Worm (Caenorhabditis elegans) whole organism, late embryonic: ENCODE measurements around the gene R08D7.4.
A peak's percentile ranks its signal among the peaks of the same experiment; 100 is the strongest.

Experiments
- C38D4.7 ChIP-seq: fragments of 200-800 bp; sonication (Bioruptor generic); optimal IDR thresholded peaks from 2 replicates; lab custom pipeline; 2018; ENCODE audit warnings: mild to moderate bottlenecking, missing genetic modification characterization, moderate library complexity, missing compliant biosample characterization
- F13H6.1 ChIP-seq: sonication (generic microtip); optimal IDR thresholded peaks from 2 replicates; lab custom pipeline; 2016; ENCODE audit warnings: missing genetic modification characterization, missing compliant biosample characterization
- K02D7.2 ChIP-seq: sonication (generic microtip); optimal IDR thresholded peaks from 2 replicates; lab custom pipeline; 2017; ENCODE audit warnings: mild to moderate bottlenecking, missing genetic modification characterization, missing compliant biosample characterization
- Y22D7AL.16 ChIP-seq: sonication (generic microtip); optimal IDR thresholded peaks from 2 replicates; lab custom pipeline; 2016; ENCODE audit warnings: missing genetic modification characterization, missing compliant biosample characterization
- ceh-18 ChIP-seq: sonication (generic microtip); optimal IDR thresholded peaks from 2 replicates; lab custom pipeline; 2016; ENCODE audit warnings: missing genetic modification characterization, missing compliant biosample characterization
- ceh-19 ChIP-seq: fragments of 200-800 bp; sonication (Bioruptor generic); optimal IDR thresholded peaks from 2 replicates; lab custom pipeline; 2018; ENCODE audit warnings: mild to moderate bottlenecking, missing genetic modification characterization, missing compliant biosample characterization
- ceh-2 ChIP-seq: sonication (generic microtip); optimal IDR thresholded peaks from 2 replicates; lab custom pipeline; 2016; ENCODE audit warnings: missing genotype, missing genetic modification characterization, missing compliant biosample characterization
- ceh-22 ChIP-seq: sonication (generic microtip); optimal IDR thresholded peaks from 2 replicates; lab custom pipeline; 2017; ENCODE audit warnings: missing biosample characterization, missing genetic modification characterization
- ceh-24 ChIP-seq: sonication (generic microtip); optimal IDR thresholded peaks from 2 replicates; lab custom pipeline; 2016; ENCODE audit warnings: mild to moderate bottlenecking, missing genetic modification characterization, missing compliant biosample characterization
- ceh-30 ChIP-seq: fragments of 150-350 bp; optimal IDR thresholded peaks from 2 replicates; lab custom pipeline; 2014; ENCODE audit warnings: missing biosample characterization, missing genetic modification characterization
- ceh-31 ChIP-seq: sonication (generic microtip); optimal IDR thresholded peaks from 2 replicates; lab custom pipeline; 2016; ENCODE audit warnings: missing genetic modification characterization, missing compliant biosample characterization
- ceh-34 ChIP-seq: sonication (generic microtip); optimal IDR thresholded peaks from 2 replicates; lab custom pipeline; 2016; ENCODE audit warnings: mild to moderate bottlenecking, missing genetic modification characterization, missing compliant biosample characterization
- ceh-48 ChIP-seq: sonication (generic microtip); optimal IDR thresholded peaks from 2 replicates; lab custom pipeline; 2016; ENCODE audit warnings: missing genetic modification characterization, inconsistent platforms, missing compliant biosample characterization
- ceh-6 ChIP-seq: fragments of 200-800 bp; sonication (Bioruptor generic); optimal IDR thresholded peaks from 2 replicates; lab custom pipeline; 2018; ENCODE audit warnings: mild to moderate bottlenecking, missing genetic modification characterization, missing compliant biosample characterization
- ceh-9 ChIP-seq: sonication (generic microtip); optimal IDR thresholded peaks from 2 replicates; lab custom pipeline; 2016; ENCODE audit warnings: mild to moderate bottlenecking, missing genetic modification characterization, inconsistent platforms, missing compliant biosample characterization
- che-1 ChIP-seq: sonication (generic microtip); optimal IDR thresholded peaks from 2 replicates; lab custom pipeline; 2016; ENCODE audit warnings: mild to moderate bottlenecking, missing genetic modification characterization, missing compliant biosample characterization
- dve-1 ChIP-seq: sonication (generic microtip); optimal IDR thresholded peaks from 2 replicates; lab custom pipeline; 2017; ENCODE audit warnings: antibody characterized with exemption, mild to moderate bottlenecking, missing genetic modification characterization, missing compliant biosample characterization
- elt-2 ChIP-seq: sonication (generic microtip); optimal IDR thresholded peaks from 2 replicates; lab custom pipeline; 2016; ENCODE audit warnings: missing genetic modification reagents, missing genetic modification characterization, missing compliant biosample characterization
- ets-4 ChIP-seq: sonication (generic microtip); optimal IDR thresholded peaks from 2 replicates; lab custom pipeline; 2016; ENCODE audit warnings: missing genetic modification characterization, missing compliant biosample characterization
- fkh-10 ChIP-seq: fragments of 150-350 bp; optimal IDR thresholded peaks from 2 replicates; lab custom pipeline; 2014; ENCODE audit warnings: missing biosample characterization, missing genetic modification reagents, missing genetic modification characterization
- gmeb-2 ChIP-seq: sonication (generic microtip); optimal IDR thresholded peaks from 2 replicates; lab custom pipeline; 2016; ENCODE audit warnings: missing genetic modification characterization, inconsistent platforms, missing compliant biosample characterization
- hlh-15 ChIP-seq: sonication (generic microtip); optimal IDR thresholded peaks from 2 replicates; lab custom pipeline; 2016; ENCODE audit warnings: missing genetic modification characterization, missing compliant biosample characterization
- hlh-30 ChIP-seq: sonication (generic microtip); optimal IDR thresholded peaks from 2 replicates; lab custom pipeline; 2017; ENCODE audit warnings: antibody characterized with exemption, missing genetic modification characterization, missing compliant biosample characterization; ENCODE audit not compliant: insufficient read depth
- hlh-8 ChIP-seq: sonication (generic microtip); optimal IDR thresholded peaks from 2 replicates; lab custom pipeline; 2016; ENCODE audit warnings: missing genotype, missing genetic modification characterization, missing compliant biosample characterization
- lim-6 ChIP-seq: sonication (generic microtip); optimal IDR thresholded peaks from 2 replicates; lab custom pipeline; 2016; ENCODE audit warnings: missing genetic modification characterization, missing compliant biosample characterization
- madf-2 ChIP-seq: sonication (generic microtip); optimal IDR thresholded peaks from 2 replicates; lab custom pipeline; 2017; ENCODE audit warnings: missing genetic modification characterization, missing compliant biosample characterization
- mec-3 ChIP-seq: sonication (generic microtip); optimal IDR thresholded peaks from 2 replicates; lab custom pipeline; 2016; ENCODE audit warnings: borderline replicate concordance, missing genetic modification characterization, missing compliant biosample characterization
- nfya-1 ChIP-seq: sonication (generic microtip); optimal IDR thresholded peaks from 2 replicates; lab custom pipeline; 2017; ENCODE audit warnings: missing genetic modification characterization, mild to moderate bottlenecking, missing compliant biosample characterization, antibody characterized with exemption, moderate library complexity
- npax-4 ChIP-seq: sonication (generic microtip); optimal IDR thresholded peaks from 2 replicates; lab custom pipeline; 2016; ENCODE audit warnings: missing genetic modification characterization, missing compliant biosample characterization
- odd-2 ChIP-seq: sonication (generic microtip); optimal IDR thresholded peaks from 2 replicates; lab custom pipeline; 2017; ENCODE audit warnings: antibody characterized with exemption, mild to moderate bottlenecking, missing genetic modification characterization, missing compliant biosample characterization
- pax-1 ChIP-seq: fragments of 150-350 bp; optimal IDR thresholded peaks from 2 replicates; lab custom pipeline; 2014; ENCODE audit warnings: missing biosample characterization, missing genetic modification characterization
- pha-2 ChIP-seq: sonication (generic microtip); optimal IDR thresholded peaks from 2 replicates; lab custom pipeline; 2017; ENCODE audit warnings: mild to moderate bottlenecking, missing genetic modification characterization, missing compliant biosample characterization
- pqm-1 ChIP-seq: sonication (generic microtip); optimal IDR thresholded peaks from 2 replicates; lab custom pipeline; 2016; ENCODE audit warnings: missing genetic modification characterization, missing compliant biosample characterization
- ref-2 ChIP-seq: sonication (generic microtip); optimal IDR thresholded peaks from 2 replicates; lab custom pipeline; 2016; ENCODE audit warnings: missing genetic modification characterization, missing compliant biosample characterization
- rnt-1 ChIP-seq: sonication (generic microtip); optimal IDR thresholded peaks from 2 replicates; lab custom pipeline; 2016; ENCODE audit warnings: missing genetic modification characterization, missing compliant biosample characterization
- sox-2 ChIP-seq: fragments of 200-800 bp; sonication (Bioruptor generic); IDR thresholded peaks from 2 replicates; pipeline ENCODE4 v1.3.6; 2022; ENCODE audit warnings: missing genetic modification reagents, missing genetic modification characterization, missing compliant biosample characterization
- sox-4 ChIP-seq: sonication (generic microtip); optimal IDR thresholded peaks from 2 replicates; lab custom pipeline; 2017; ENCODE audit warnings: mild to moderate bottlenecking, missing genetic modification characterization, inconsistent platforms, missing compliant biosample characterization
- tbx-2 ChIP-seq: sonication (generic microtip); optimal IDR thresholded peaks from 2 replicates; lab custom pipeline; 2016; ENCODE audit warnings: missing genetic modification characterization, missing compliant biosample characterization
- unc-42 ChIP-seq: sonication (generic microtip); optimal IDR thresholded peaks from 2 replicates; lab custom pipeline; 2016; ENCODE audit warnings: missing genotype, missing genetic modification characterization, missing compliant biosample characterization
- zip-5 ChIP-seq: sonication (generic microtip); optimal IDR thresholded peaks from 2 replicates; lab custom pipeline; 2016; ENCODE audit warnings: missing genetic modification characterization, missing compliant biosample characterization
- ztf-16 ChIP-seq: sonication (generic microtip); optimal IDR thresholded peaks from 2 replicates; lab custom pipeline; 2017; ENCODE audit warnings: missing genetic modification characterization, missing compliant biosample characterization

R08D7.4 gene

DNA sequence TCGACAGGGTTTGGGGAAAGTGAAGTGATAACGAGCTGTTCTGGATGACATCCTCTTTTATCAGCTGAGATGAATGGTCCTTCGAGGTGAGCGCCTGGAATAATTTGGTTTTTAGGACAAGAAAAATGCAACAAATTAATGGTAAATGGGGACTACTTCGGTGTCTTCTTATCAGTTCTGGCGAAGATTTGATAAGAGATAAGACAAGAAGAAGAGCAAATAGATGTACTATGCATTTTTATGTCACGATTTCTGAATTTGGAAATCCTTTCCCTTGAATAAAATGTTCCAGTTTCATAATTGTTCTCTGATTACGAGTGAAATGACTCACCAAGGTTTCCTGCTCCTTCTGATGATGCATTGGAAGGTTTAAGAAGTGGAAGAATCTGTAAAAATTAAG, 26.1 kb downstream of the R08D7.4 start:
- TF ChIP-seq elt-2 (peak; percentile 88), ets-4 (no peak)

DNA sequence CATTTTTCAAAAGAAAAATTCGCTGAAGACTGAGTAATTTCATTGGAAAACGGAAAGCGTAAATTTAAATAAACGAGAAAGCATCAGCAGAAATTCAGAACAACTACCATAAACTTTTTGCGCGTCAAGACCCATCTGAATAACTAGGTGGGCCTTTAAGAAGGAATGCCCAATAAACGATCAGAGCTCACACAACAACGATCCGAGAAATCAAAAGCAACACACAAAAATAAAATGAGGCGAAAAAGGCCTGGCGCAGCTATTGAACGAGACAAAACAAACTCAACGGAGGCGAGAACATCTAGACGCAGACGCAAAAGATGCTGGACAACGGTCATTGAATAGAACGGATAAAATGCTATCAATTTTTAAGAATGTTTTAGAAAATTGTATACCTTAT, 27.2 kb downstream of the R08D7.4 start:
- no peak for TF ChIP-seq ceh-2
- no peak for TF ChIP-seq hlh-8
- no peak for TF ChIP-seq mec-3 (tag; lab: Kevin White, UChicago)
- TF ChIP-seq tbx-2 (tag; lab: Kevin White, UChicago), result no peak
- TF ChIP-seq ceh-9 (tag; lab: Kevin White, UChicago), result no peak
- TF ChIP-seq pax-1 (tag; lab: Kevin White, UChicago), result no peak
- no peak for TF ChIP-seq rnt-1
- no peak for TF ChIP-seq gmeb-2 (tag; lab: Kevin White, UChicago)
- no peak for TF ChIP-seq sox-2 (GFP tag; lab: Robert Waterston, UW)
- TF ChIP-seq ceh-48 (tag; lab: Kevin White, UChicago), result no peak
- TF ChIP-seq ceh-24 (tag; lab: Kevin White, UChicago), result no peak
- no peak for TF ChIP-seq ceh-19
- TF ChIP-seq F13H6.1, result no peak
- no peak for TF ChIP-seq ets-4
- no peak for TF ChIP-seq odd-2 (tag; lab: Kevin White, UChicago)
- no peak for TF ChIP-seq dve-1
- TF ChIP-seq hlh-30 (tag; lab: Kevin White, UChicago), result no peak
- no peak for TF ChIP-seq ztf-16 (tag; lab: Kevin White, UChicago)
- TF ChIP-seq, all 69 proteins: peak for 0

- TF ChIP-seq mec-3 (tag; lab: Kevin White, UChicago) (no peak), zip-5 (no peak), lim-6 (tag; lab: Kevin White, UChicago) (no peak), K02D7.2 (tag; lab: Kevin White, UChicago) (no peak), ceh-19 (no peak), ref-2 (tag; lab: Kevin White, UChicago) (no peak), ceh-22 (no peak), fkh-10 (no peak), hlh-15 (tag; lab: Kevin White, UChicago) (no peak), che-1 (tag; lab: Kevin White, UChicago) (no peak), madf-2 (tag; lab: Kevin White, UChicago) (no peak), npax-4 (tag; lab: Kevin White, UChicago) (no peak)
- TF ChIP-seq, all 69 proteins: peak for 0
Observed at ce11 chrIII:8999508-8999907, 27.8 kb downstream of the R08D7.4 start, which contains the start of gene F59B2.3. Gene F59B2.3, minus strand, starts transcription at chrIII:8999766.

DNA sequence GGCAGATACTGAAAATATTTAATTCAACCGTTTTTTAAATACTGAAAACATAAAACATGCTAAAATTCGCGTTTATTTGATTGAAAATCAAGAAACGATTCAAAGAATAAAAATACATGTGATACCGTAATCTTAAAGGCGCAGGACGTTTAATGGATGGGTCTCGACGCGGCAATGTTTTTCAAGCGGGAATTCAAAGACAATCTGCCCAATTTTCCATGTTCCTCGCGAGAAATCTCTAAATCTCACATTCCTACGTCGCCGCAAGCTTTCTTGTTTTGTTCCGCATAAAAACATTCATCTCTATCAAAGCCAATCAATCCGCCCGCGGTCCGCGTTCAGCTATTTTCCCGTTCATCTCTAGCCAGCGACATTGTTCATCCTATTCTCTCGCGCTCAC, 29.8 kb downstream of the R08D7.4 start:
- TF ChIP-seq ceh-18 (tag; lab: Kevin White, UChicago), result no peak
- no peak for TF ChIP-seq sox-4
- no peak for TF ChIP-seq nfya-1
- no peak for TF ChIP-seq che-1 (tag; lab: Kevin White, UChicago)
- no peak for TF ChIP-seq C38D4.7 (GFP tag; lab: Kevin White, UChicago)
- TF ChIP-seq pha-2 (tag; lab: Kevin White, UChicago), result no peak
- TF ChIP-seq ceh-22, result no peak
- no peak for TF ChIP-seq ceh-9 (tag; lab: Kevin White, UChicago)
- no peak for TF ChIP-seq ztf-16 (tag; lab: Kevin White, UChicago)
- TF ChIP-seq pqm-1 (tag; lab: Kevin White, UChicago), result no peak
- TF ChIP-seq madf-2 (tag; lab: Kevin White, UChicago), result no peak
- TF ChIP-seq, all 69 proteins: peak for 0

ce11 chrIII:9001899-9002298, 30.2 kb downstream of the R08D7.4 start, which contains the start of gene rpn-6.2:
Gene rpn-6.2, minus strand, starts transcription at chrIII:9001999.
- no peak for TF ChIP-seq tbx-2 (tag; lab: Kevin White, UChicago)
- TF ChIP-seq ceh-30 (tag; lab: Kevin White, UChicago), result no peak
- no peak for TF ChIP-seq hlh-30 (tag; lab: Kevin White, UChicago)
- TF ChIP-seq ceh-18 (tag; lab: Kevin White, UChicago), result no peak
- TF ChIP-seq ceh-9 (tag; lab: Kevin White, UChicago), result no peak
- no peak for TF ChIP-seq pqm-1 (tag; lab: Kevin White, UChicago)
- TF ChIP-seq hlh-8, result no peak
- TF ChIP-seq K02D7.2 (tag; lab: Kevin White, UChicago), result no peak
- no peak for TF ChIP-seq ceh-6 (GFP tag; lab: Kevin White, UChicago)
- TF ChIP-seq Y22D7AL.16 (tag; lab: Kevin White, UChicago), result no peak
- TF ChIP-seq ceh-31, result no peak
- TF ChIP-seq ets-4, result no peak
- no peak for TF ChIP-seq C38D4.7 (GFP tag; lab: Kevin White, UChicago)
- TF ChIP-seq unc-42 (tag; lab: Kevin White, UChicago), result no peak
- no peak for TF ChIP-seq ceh-34 (tag; lab: Kevin White, UChicago)
- TF ChIP-seq ceh-24 (tag; lab: Kevin White, UChicago), result no peak
- no peak for TF ChIP-seq madf-2 (tag; lab: Kevin White, UChicago)
